Fruit fly (Drosophila melanogaster): ENCODE measurements around the gene CG33125.

Gene CG33125

dm6 chr2L:2652314-2652713, at the start of gene CG33125:
Gene CG33125 (minus strand): TSS chr2L:2652414.
- TF ChIP-seq cic (GFP tag; optimal IDR thresholded peaks at IDR 0.05) (no peak), Hr96 (GFP tag; optimal IDR thresholded peaks at IDR 0.05) (no peak), CG7045 (GFP tag; optimal IDR thresholded peaks at IDR 0.05) (no peak)

DNA sequence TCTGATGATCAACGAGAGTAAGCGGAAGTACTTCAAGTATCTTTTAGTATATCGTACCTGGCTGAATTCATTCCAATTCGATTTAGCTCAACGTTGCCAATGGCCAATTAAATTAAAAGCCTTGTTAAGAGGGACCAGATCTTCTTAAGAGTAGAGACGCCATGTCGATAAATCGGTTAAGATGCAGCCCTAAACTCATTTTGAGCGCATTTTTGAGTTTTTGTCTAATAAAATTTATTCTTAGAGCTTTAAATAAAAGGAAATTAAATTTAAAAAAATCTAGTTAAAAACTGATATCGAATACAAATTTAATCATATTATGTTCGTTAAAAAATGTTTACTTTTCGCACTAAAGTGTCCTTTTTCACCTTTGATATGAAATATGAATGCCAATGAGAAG, 44.1 kb upstream of the CG33125 start, which contains the start of gene Trf5:
Trf5 (minus strand) TSS at position 101 of the 400 bp plus-strand sequence.
- TF ChIP-seq tj (GFP tag; optimal IDR thresholded peaks at IDR 0.05): no peak
- TF ChIP-seq CG12768 (GFP tag; optimal IDR thresholded peaks at IDR 0.05): no peak
- no peak for TF ChIP-seq CG14711 (tag; optimal IDR thresholded peaks at IDR 0.05)

- TF ChIP-seq CG33017 (tag; optimal IDR thresholded peaks at IDR 0.05) (no peak), pad (GFP tag; optimal IDR thresholded peaks at IDR 0.05) (peak; percentile 15)
Observed at dm6 chr2L:2677553-2677952, 25.3 kb upstream of the CG33125 start, which contains the start of gene Tmtc1. Gene Tmtc1 (plus strand): TSS chr2L:2677734.

DNA sequence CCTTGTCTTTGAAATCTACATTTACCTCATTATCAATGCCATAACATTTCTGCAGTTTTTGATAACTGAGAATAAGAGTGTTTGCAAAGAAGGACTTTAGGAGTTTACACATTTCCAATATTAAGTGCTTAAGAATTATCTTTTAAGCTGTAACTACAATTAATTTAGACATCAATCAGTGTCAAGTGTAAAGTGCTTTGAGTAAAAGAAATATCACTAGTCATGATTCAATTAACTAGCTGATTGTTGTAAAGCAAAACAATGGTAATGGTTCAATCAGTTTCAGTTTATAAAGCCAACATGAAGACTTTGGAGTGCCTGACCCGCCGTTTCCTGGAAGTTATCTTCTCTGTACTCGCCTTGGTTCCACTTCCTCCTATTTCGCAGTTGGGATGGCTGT, 17.3 kb upstream of the CG33125 start, which contains the start of gene Gr23a:
Gr23a (plus strand) TSS at position 301 of the 400 bp plus-strand sequence.
- TF ChIP-seq Crg-1 (GFP tag; optimal IDR thresholded peaks at IDR 0.05) (no peak), ovo (GFP tag; optimal IDR thresholded peaks at IDR 0.05) (no peak), bab1 (GFP tag; optimal IDR thresholded peaks at IDR 0.05) (no peak), pad (GFP tag; optimal IDR thresholded peaks at IDR 0.05) (no peak), CG12768 (GFP tag; optimal IDR thresholded peaks at IDR 0.05) (no peak), CG11617 (GFP tag; optimal IDR thresholded peaks at IDR 0.05) (no peak)

DNA sequence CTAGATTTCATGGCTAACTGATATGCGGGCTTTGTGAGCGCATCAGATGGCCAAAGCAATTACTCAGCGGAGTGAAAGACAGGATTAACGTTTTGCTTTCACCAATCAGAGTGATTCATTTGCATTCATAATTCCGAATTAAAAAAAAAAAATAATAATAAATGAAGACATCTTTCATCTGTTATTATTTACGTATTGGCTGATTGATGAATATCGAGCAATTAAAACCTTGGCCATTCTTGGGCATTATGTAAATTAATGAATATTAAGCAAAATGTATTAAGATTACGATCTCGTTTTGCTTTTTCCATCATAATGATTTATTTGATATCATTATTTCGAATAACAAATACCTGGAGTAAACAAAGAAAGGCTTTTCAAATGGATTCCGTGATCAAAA, 12.5 kb upstream of the CG33125 start, which contains the start of gene Trf4:
Trf4 (plus strand) TSS at position 301 of the 400 bp plus-strand sequence.
- no peak for TF ChIP-seq CG12768 (GFP tag; optimal IDR thresholded peaks at IDR 0.05)
- TF ChIP-seq CG1620 (GFP tag; optimal IDR thresholded peaks at IDR 0.05): no peak
- TF ChIP-seq toe (GFP tag; optimal IDR thresholded peaks at IDR 0.05): no peak
- no peak for TF ChIP-seq Crg-1 (GFP tag; optimal IDR thresholded peaks at IDR 0.05)
- no peak for TF ChIP-seq CG14711 (tag; optimal IDR thresholded peaks at IDR 0.05)
- no peak for TF ChIP-seq Clk (GFP tag; optimal IDR thresholded peaks at IDR 0.05)
- no peak for TF ChIP-seq tj (GFP tag; optimal IDR thresholded peaks at IDR 0.05)
- TF ChIP-seq CG5204 (GFP tag; optimal IDR thresholded peaks at IDR 0.05): no peak
- TF ChIP-seq cic (GFP tag; optimal IDR thresholded peaks at IDR 0.05): no peak
- TF ChIP-seq CG7101 (tag; optimal IDR thresholded peaks at IDR 0.05): no peak
- TF ChIP-seq CG11617 (GFP tag; optimal IDR thresholded peaks at IDR 0.05): no peak
- no peak for TF ChIP-seq Hr96 (GFP tag; optimal IDR thresholded peaks at IDR 0.05)
- no peak for TF ChIP-seq cnc (optimal IDR thresholded peaks at IDR 0.05)
- TF ChIP-seq pad (GFP tag; optimal IDR thresholded peaks at IDR 0.05): no peak
- no peak for TF ChIP-seq CG33017 (tag; optimal IDR thresholded peaks at IDR 0.05)

DNA sequence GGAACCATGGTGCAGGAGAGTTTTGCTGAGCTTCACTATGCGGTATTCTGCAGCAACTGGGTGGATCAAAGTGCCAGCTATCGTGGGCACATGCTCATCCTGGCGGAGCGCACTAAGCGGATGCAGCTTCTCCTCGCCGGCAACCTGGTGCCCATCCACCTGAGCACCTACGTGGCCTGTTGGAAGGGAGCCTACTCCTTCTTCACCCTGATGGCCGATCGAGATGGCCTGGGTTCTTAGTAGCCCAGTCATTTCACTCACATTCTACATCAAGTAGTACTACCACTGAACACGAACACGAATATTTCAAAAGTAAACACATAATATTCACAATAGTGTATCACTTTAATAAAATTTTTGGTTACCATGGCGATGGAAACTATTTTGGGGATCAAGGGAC, 2.9 kb upstream of the CG33125 start, which contains the start of gene Prosbeta4R2:
Prosbeta4R2 (plus strand) TSS at position 301 of the 400 bp plus-strand sequence.
- no peak for TF ChIP-seq CG11617 (GFP tag; optimal IDR thresholded peaks at IDR 0.05)
- TF ChIP-seq CG14711 (tag; optimal IDR thresholded peaks at IDR 0.05): no peak
- TF ChIP-seq toe (GFP tag; optimal IDR thresholded peaks at IDR 0.05): no peak
- no peak for TF ChIP-seq CG1620 (GFP tag; optimal IDR thresholded peaks at IDR 0.05)
- no peak for TF ChIP-seq tj (GFP tag; optimal IDR thresholded peaks at IDR 0.05)
- no peak for TF ChIP-seq Mnt (GFP tag; optimal IDR thresholded peaks at IDR 0.05)
- TF ChIP-seq Hr96 (GFP tag; optimal IDR thresholded peaks at IDR 0.05): no peak
- no peak for TF ChIP-seq CG33017 (tag; optimal IDR thresholded peaks at IDR 0.05)
- no peak for TF ChIP-seq CG7045 (GFP tag; optimal IDR thresholded peaks at IDR 0.05)
- no peak for TF ChIP-seq kay (GFP tag; ENCODE audit: borderline replicate concordance)
- TF ChIP-seq bab1 (GFP tag; optimal IDR thresholded peaks at IDR 0.05): no peak
- TF ChIP-seq pad (GFP tag; optimal IDR thresholded peaks at IDR 0.05): no peak
- TF ChIP-seq Crg-1 (GFP tag; optimal IDR thresholded peaks at IDR 0.05): no peak
- no peak for TF ChIP-seq CG5204 (GFP tag; optimal IDR thresholded peaks at IDR 0.05)
- no peak for TF ChIP-seq CG12768 (GFP tag; optimal IDR thresholded peaks at IDR 0.05)
- no peak for TF ChIP-seq cnc (optimal IDR thresholded peaks at IDR 0.05)
- no peak for TF ChIP-seq CG7101 (tag; optimal IDR thresholded peaks at IDR 0.05)
- no peak for TF ChIP-seq ovo (GFP tag; optimal IDR thresholded peaks at IDR 0.05)

- no peak for TF ChIP-seq kay (GFP tag; ENCODE audit: borderline replicate concordance)
- no peak for TF ChIP-seq CG11617 (GFP tag; optimal IDR thresholded peaks at IDR 0.05)
- no peak for TF ChIP-seq cnc (optimal IDR thresholded peaks at IDR 0.05)
- no peak for TF ChIP-seq CG7045 (GFP tag; optimal IDR thresholded peaks at IDR 0.05)
- TF ChIP-seq ovo (GFP tag; optimal IDR thresholded peaks at IDR 0.05): no peak
- TF ChIP-seq tj (GFP tag; optimal IDR thresholded peaks at IDR 0.05): no peak
- TF ChIP-seq Mnt (GFP tag; optimal IDR thresholded peaks at IDR 0.05): no peak
- TF ChIP-seq pad (GFP tag; optimal IDR thresholded peaks at IDR 0.05): no peak
- no peak for TF ChIP-seq Clk (GFP tag; optimal IDR thresholded peaks at IDR 0.05)
- TF ChIP-seq CG1620 (GFP tag; optimal IDR thresholded peaks at IDR 0.05): no peak
- no peak for TF ChIP-seq bab1 (GFP tag; optimal IDR thresholded peaks at IDR 0.05)
- no peak for TF ChIP-seq CG33017 (tag; optimal IDR thresholded peaks at IDR 0.05)
- no peak for TF ChIP-seq CG7101 (tag; optimal IDR thresholded peaks at IDR 0.05)
- TF ChIP-seq CG12768 (GFP tag; optimal IDR thresholded peaks at IDR 0.05): no peak
- no peak for TF ChIP-seq Hr96 (GFP tag; optimal IDR thresholded peaks at IDR 0.05)
Observed at dm6 chr2L:2653749-2654148, 1.5 kb upstream of the CG33125 start, which contains the start of gene Or23a. Gene Or23a (plus strand): TSS chr2L:2654049.

All from whole organism, adult.